Worm (Caenorhabditis elegans) whole organism, mixed stage, embryonic: ENCODE measurements around the gene mdh-1.

Source experiments
- ceh-39 ChIP-seq: fragments of 150-350 bp; optimal IDR thresholded peaks from 2 replicates; lab custom pipeline; 2014; ENCODE audit warnings: missing biosample characterization, missing genetic modification characterization
- drap-1 ChIP-seq: fragments of 200-800 bp; sonication (Bioruptor generic); optimal IDR thresholded peaks from 3 replicates; lab custom pipeline; 2018; ENCODE audit warnings: mild to moderate bottlenecking, missing genetic modification characterization, missing compliant biosample characterization
- elt-1 ChIP-seq: sonication (generic microtip); optimal IDR thresholded peaks from 2 replicates; lab custom pipeline; 2017; ENCODE audit warnings: missing genetic modification characterization, mild to moderate bottlenecking, missing compliant biosample characterization, antibody characterized with exemption, moderate library complexity, borderline replicate concordance; ENCODE audit not compliant: insufficient read depth
- hlh-1 ChIP-seq: fragments of 150-350 bp; optimal IDR thresholded peaks from 2 replicates; lab custom pipeline; 2014; ENCODE audit warnings: missing biosample characterization, missing genetic modification reagents, missing genetic modification characterization
- nhr-12 ChIP-seq: fragments of 150-350 bp; optimal IDR thresholded peaks from 2 replicates; lab custom pipeline; 2014; ENCODE audit warnings: missing biosample characterization, missing genetic modification characterization
- nhr-2 ChIP-seq: fragments of 150-350 bp; optimal IDR thresholded peaks from 2 replicates; lab custom pipeline; 2014; ENCODE audit warnings: missing biosample characterization, missing genetic modification characterization
- nhr-237 ChIP-seq: fragments of 150-350 bp; optimal IDR thresholded peaks from 2 replicates; lab custom pipeline; 2014; ENCODE audit warnings: missing biosample characterization, missing genetic modification characterization
- nhr-28 ChIP-seq: fragments of 150-350 bp; optimal IDR thresholded peaks from 2 replicates; lab custom pipeline; 2014; ENCODE audit warnings: missing biosample characterization, missing genetic modification characterization
- pha-4 ChIP-seq: fragments of 150-350 bp; optimal IDR thresholded peaks from 2 replicates; lab custom pipeline; 2018; ENCODE audit warnings: missing biosample characterization, missing genetic modification reagents, missing genetic modification characterization
- snpc-4 ChIP-seq: fragments of 150-350 bp; optimal IDR thresholded peaks from 2 replicates; lab custom pipeline; 2014; ENCODE audit warnings: missing biosample characterization, missing genetic modification characterization
- unc-39 ChIP-seq: fragments of 150-350 bp; optimal IDR thresholded peaks from 2 replicates; lab custom pipeline; 2014; ENCODE audit warnings: missing biosample characterization, missing genetic modification characterization
- unc-62 ChIP-seq: fragments of 150-350 bp; optimal IDR thresholded peaks from 2 replicates; lab custom pipeline; 2014; ENCODE audit warnings: missing biosample characterization, missing genetic modification reagents, missing genetic modification characterization
- ztf-11 ChIP-seq: fragments of 150-350 bp; optimal IDR thresholded peaks from 2 replicates; lab custom pipeline; 2014; ENCODE audit warnings: missing biosample characterization, missing genetic modification characterization

ce11 chrV:6554308-6554707, 38.0 kb upstream of the mdh-1 start, which contains the start of gene K04A8.19:
- TF ChIP-seq unc-39 (tag; lab: Kevin White, UChicago) (no peak), unc-62 (GFP tag; lab: Kevin White, UChicago) (no peak), elt-1 (tag; lab: Kevin White, UChicago) (no peak), nhr-237 (no peak), pha-4 (no peak), ceh-39 (tag; lab: Kevin White, UChicago) (no peak), drap-1 (GFP tag; lab: Kevin White, UChicago) (no peak), nhr-2 (no peak), ztf-11 (tag; lab: Kevin White, UChicago) (no peak), snpc-4 (no peak), nhr-28 (tag; lab: Kevin White, UChicago) (no peak), hlh-1 (tag; lab: Kevin White, UChicago) (no peak), nhr-12 (tag; lab: Kevin White, UChicago) (no peak)
